Worm (Caenorhabditis elegans): Measurements from ENCODE around the gene acd-3.

DNA sequence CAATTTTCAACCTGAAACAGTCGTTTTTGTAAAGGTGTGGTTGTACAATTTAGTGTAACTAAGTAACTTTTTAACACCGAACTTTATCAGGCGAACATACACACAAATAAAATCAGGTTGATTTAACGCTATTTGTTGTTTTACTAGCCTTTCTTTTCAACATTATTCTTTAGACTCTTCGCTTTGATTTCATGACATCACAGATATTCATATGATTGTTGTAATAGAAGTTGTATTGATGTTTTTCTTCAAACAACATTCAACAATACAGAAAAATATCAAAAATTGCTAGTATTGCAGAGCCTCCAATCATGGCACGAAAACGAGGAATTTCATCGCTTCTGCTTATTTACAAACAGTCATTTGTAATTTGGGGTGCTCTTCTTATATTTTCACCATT, 45.8 kb downstream of the acd-3 start, which contains the start of gene nac-1:
- TF ChIP-seq him-1 (tag; optimal IDR thresholded peaks at IDR 0.05) (no peak), W03F9.2 (tag; optimal IDR thresholded peaks at IDR 0.05) (no peak), dao-5 (tag; optimal IDR thresholded peaks at IDR 0.05) (no peak)
